Fruit fly (Drosophila melanogaster): ENCODE measurements around the gene crq.
A peak's percentile ranks its signal among the peaks of the same experiment; 100 is the strongest.

Gene crq

DNA sequence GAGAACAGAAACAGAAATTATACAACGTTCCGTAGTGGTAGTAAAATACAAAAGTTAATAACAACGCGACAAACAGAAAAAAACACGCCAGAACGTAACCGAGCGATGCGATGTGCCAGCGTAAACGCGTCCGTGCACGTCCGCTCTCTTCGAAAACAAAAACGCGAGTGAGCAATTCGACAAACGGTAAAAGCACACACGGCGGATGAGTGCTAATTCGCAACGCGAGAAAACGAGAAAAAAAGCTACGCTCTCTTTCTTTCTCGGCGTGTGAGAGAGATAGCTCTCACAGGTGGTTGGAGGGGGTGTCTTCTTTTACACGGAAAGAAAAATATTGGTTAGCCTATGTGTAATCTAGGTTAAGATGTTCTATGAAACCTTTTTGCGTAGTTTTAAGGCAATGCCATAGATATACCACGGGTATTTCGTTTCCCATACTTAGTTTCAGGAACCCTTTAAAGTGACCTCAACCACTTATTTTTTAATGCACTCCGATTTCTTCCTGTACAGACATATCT, 19.3 kb upstream of the crq start, which contains the start of gene CG4297:
Gene CG4297 (minus strand): TSS at position 128 of the 518 bp plus-strand sequence.
- no peak for TF ChIP-seq eg (GFP tag; IDR thresholded peaks at IDR 0.05)
- TF ChIP-seq ss (GFP tag; optimal IDR thresholded peaks at IDR 0.05) = peak; percentile 62 to 75
- TF ChIP-seq CG10631 (GFP tag; optimal IDR thresholded peaks at IDR 0.05) = peak; percentile 74
- TF ChIP-seq fd59A (GFP tag; optimal IDR thresholded peaks at IDR 0.05) = peak; percentile 38
- TF ChIP-seq CG3032 (tag; optimal IDR thresholded peaks at IDR 0.05) = peak; percentile 73
- TF ChIP-seq Ets96B (tag; optimal IDR thresholded peaks at IDR 0.05) = peak; percentile 77
- TF ChIP-seq Smox (GFP tag; optimal IDR thresholded peaks at IDR 0.05) = peak; percentile 76
- TF ChIP-seq svp (GFP tag) = peak; percentile 92
- no peak for TF ChIP-seq CG15336 (GFP tag; IDR thresholded peaks at IDR 0.05)
- TF ChIP-seq lz (GFP tag; optimal IDR thresholded peaks at IDR 0.05) = peak; percentile 80
- TF ChIP-seq Eip78C (GFP tag) = peak; percentile 96
- peak; percentile 80 for TF ChIP-seq Hr39 (GFP tag; optimal IDR thresholded peaks at IDR 0.05)
- peak; percentile 69 for TF ChIP-seq vri (GFP tag; optimal IDR thresholded peaks at IDR 0.05)
- TF ChIP-seq cyc (GFP tag; optimal IDR thresholded peaks at IDR 0.05) = peak; percentile 73
- TF ChIP-seq Eip93F (GFP tag; optimal IDR thresholded peaks at IDR 0.05) = peak; percentile 64
- peak; percentile 75 for TF ChIP-seq CG8319 (GFP tag; optimal IDR thresholded peaks at IDR 0.05)
- TF ChIP-seq net (GFP tag; optimal IDR thresholded peaks at IDR 0.05) = peak; percentile 87
- peak; percentile 80 for TF ChIP-seq esn (GFP tag; optimal IDR thresholded peaks at IDR 0.05)
- peak; percentile 65 for TF ChIP-seq Ets21C (GFP tag; optimal IDR thresholded peaks at IDR 0.05)
- peak; percentile 74 for TF ChIP-seq dsx (GFP tag; optimal IDR thresholded peaks at IDR 0.05; ENCODE audit: poor library complexity, severe bottlenecking)
- peak; percentile 41 for TF ChIP-seq fkh (GFP tag; optimal IDR thresholded peaks at IDR 0.05)
- peak; percentile 71 for TF ChIP-seq CG34406 (GFP tag; optimal IDR thresholded peaks at IDR 0.05)
- peak; percentile 42 to 76 for TF ChIP-seq salr (GFP tag; optimal IDR thresholded peaks at IDR 0.05)
- TF ChIP-seq CG10669 (GFP tag; optimal IDR thresholded peaks at IDR 0.05) = peak; percentile 83
- peak; percentile 71 for TF ChIP-seq Sox15 (GFP tag; optimal IDR thresholded peaks at IDR 0.05)
- peak; percentile 85 for TF ChIP-seq CG6276 (GFP tag; optimal IDR thresholded peaks at IDR 0.05)
- peak; percentile 81 for TF ChIP-seq Lpt (GFP tag; optimal IDR thresholded peaks at IDR 0.05)
- peak; percentile 81 for TF ChIP-seq Eip75B (GFP tag; optimal IDR thresholded peaks at IDR 0.05)
- peak; percentile 81 for TF ChIP-seq Sox102F (GFP tag; optimal IDR thresholded peaks at IDR 0.05)
- TF ChIP-seq CG1621 (tag; optimal IDR thresholded peaks at IDR 0.05) = peak; percentile 80
- no peak for TF ChIP-seq Hr38 (GFP tag; optimal IDR thresholded peaks at IDR 0.05)
- TF ChIP-seq topi (GFP tag; optimal IDR thresholded peaks at IDR 0.05) = peak; percentile 79
- TF ChIP-seq CG31627 (GFP tag; optimal IDR thresholded peaks at IDR 0.05) = peak; percentile 79
- TF ChIP-seq CG8119 (GFP tag; IDR thresholded peaks at IDR 0.05) = no peak
- TF ChIP-seq CG6163 (GFP tag; IDR thresholded peaks at IDR 0.05) = no peak
- peak; percentile 81 for TF ChIP-seq acj6 (GFP tag; optimal IDR thresholded peaks at IDR 0.05)
- peak; percentile 77 for TF ChIP-seq CG8632 (GFP tag; optimal IDR thresholded peaks at IDR 0.05)
- peak; percentile 83 for TF ChIP-seq CG6792 (GFP tag; optimal IDR thresholded peaks at IDR 0.05)
- TF ChIP-seq pdm3 (GFP tag; optimal IDR thresholded peaks at IDR 0.05) = peak; percentile 87
- peak; percentile 83 for TF ChIP-seq Sox14 (GFP tag; optimal IDR thresholded peaks at IDR 0.05)
- TF ChIP-seq CG32006 (GFP tag; optimal IDR thresholded peaks at IDR 0.05) = peak; percentile 90
- peak; percentile 72 for TF ChIP-seq CG6808 (GFP tag; optimal IDR thresholded peaks at IDR 0.05)
- peak; percentile 68 for TF ChIP-seq CG7368 (GFP tag; optimal IDR thresholded peaks at IDR 0.05)
- TF ChIP-seq CG3919 (GFP tag; optimal IDR thresholded peaks at IDR 0.05) = peak; percentile 84
- TF ChIP-seq CG4318 (GFP tag; optimal IDR thresholded peaks at IDR 0.05) = peak; percentile 73
- TF ChIP-seq CG9139 (GFP tag; optimal IDR thresholded peaks at IDR 0.05) = peak; percentile 52
- TF ChIP-seq CG16779 (tag; optimal IDR thresholded peaks at IDR 0.05) = peak; percentile 79
- TF ChIP-seq Gug (GFP tag; IDR thresholded peaks at IDR 0.05) = no peak
- peak; percentile 93 for TF ChIP-seq Hr4 (GFP tag; optimal IDR thresholded peaks at IDR 0.05)
- peak; percentile 84 for TF ChIP-seq dac (GFP tag; optimal IDR thresholded peaks at IDR 0.05)
- peak; percentile 73 for TF ChIP-seq CG11762 (GFP tag; optimal IDR thresholded peaks at IDR 0.05; ENCODE audit: insufficient read depth)
- TF ChIP-seq OdsH (GFP tag; optimal IDR thresholded peaks at IDR 0.05) = peak; percentile 87

All from whole organism, prepupa.